Fruit fly (Drosophila melanogaster): ENCODE data around the gene CG43092.

Gene CG43092

DNA sequence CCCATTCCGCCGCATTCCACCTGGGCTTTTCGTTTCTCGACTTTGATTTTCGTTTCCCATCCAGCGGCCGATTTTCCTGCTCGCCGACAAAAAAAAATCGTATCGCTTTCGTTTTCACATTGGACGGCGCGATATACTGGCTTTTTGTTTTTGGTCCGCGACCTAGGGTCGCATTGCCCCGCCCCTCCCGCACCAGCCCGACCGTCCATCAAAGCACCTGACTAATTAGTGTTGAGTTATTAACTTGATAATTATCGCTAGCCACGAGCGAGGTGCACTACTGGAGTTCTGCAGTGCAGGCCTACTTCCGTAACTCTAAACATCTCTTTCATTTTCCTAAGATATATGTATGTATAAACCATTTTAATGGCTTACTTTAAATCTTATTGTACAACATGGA, 17.8 kb downstream of the CG43092 start:
- no peak for TF ChIP-seq CG8159 (tag; optimal IDR thresholded peaks at IDR 0.05)
- TF ChIP-seq CG15710 (tag; optimal IDR thresholded peaks at IDR 0.05): no peak
- no peak for TF ChIP-seq CG14655 (GFP tag; optimal IDR thresholded peaks at IDR 0.05)
- TF ChIP-seq CG10348 (GFP tag; IDR thresholded peaks at IDR 0.05): no peak
- no peak for TF ChIP-seq CG17806 (tag; optimal IDR thresholded peaks at IDR 0.05)
- no peak for TF ChIP-seq CG4496 (GFP tag; IDR thresholded peaks at IDR 0.05)
- no peak for TF ChIP-seq CG34367 (tag; optimal IDR thresholded peaks at IDR 0.05)
- no peak for TF ChIP-seq D1 (tag; optimal IDR thresholded peaks at IDR 0.05)
- TF ChIP-seq Ets98B (GFP tag; IDR thresholded peaks at IDR 0.05): no peak
- no peak for TF ChIP-seq fd96Ca (GFP tag; IDR thresholded peaks at IDR 0.05)
- TF ChIP-seq gl (tag; optimal IDR thresholded peaks at IDR 0.05): no peak
- TF ChIP-seq CG8301 (tag; optimal IDR thresholded peaks at IDR 0.05): no peak
- TF ChIP-seq Snoo (tag; optimal IDR thresholded peaks at IDR 0.05): no peak
- TF ChIP-seq CG9948 (tag; optimal IDR thresholded peaks at IDR 0.05): no peak
- no peak for TF ChIP-seq CG12605 (GFP tag; IDR thresholded peaks at IDR 0.05)
- no peak for TF ChIP-seq Pif1B (GFP tag; optimal IDR thresholded peaks at IDR 0.05)
- no peak for TF ChIP-seq Pif1A (GFP tag; optimal IDR thresholded peaks at IDR 0.05)
- no peak for TF ChIP-seq CG13204 (GFP tag; optimal IDR thresholded peaks at IDR 0.05)
- TF ChIP-seq rn (GFP tag; IDR thresholded peaks at IDR 0.05): no peak
- no peak for TF ChIP-seq CG32121 (GFP tag; IDR thresholded peaks at IDR 0.05)

DNA sequence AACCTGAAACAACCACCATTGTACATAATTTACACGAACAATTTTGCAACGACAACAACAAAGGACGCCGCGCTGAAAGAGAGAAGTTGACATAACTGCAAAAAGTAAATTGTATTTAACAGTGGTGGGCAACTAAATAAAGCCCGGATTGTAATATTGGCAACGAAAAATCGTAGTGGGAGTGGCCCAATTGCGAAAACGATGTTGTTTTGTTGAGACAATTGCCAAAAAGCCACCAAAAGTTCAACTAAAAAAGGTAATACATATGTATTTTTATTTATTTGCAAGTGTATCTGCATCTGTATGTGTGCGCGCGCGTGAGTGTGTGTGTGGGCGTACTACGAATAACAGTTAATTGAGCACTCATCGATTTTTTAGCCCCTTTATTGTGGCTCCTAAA, 18.4 kb downstream of the CG43092 start:
- TF ChIP-seq gl (tag; optimal IDR thresholded peaks at IDR 0.05) (no peak), CG32121 (GFP tag; IDR thresholded peaks at IDR 0.05) (peak; percentile 57), CG8159 (tag; optimal IDR thresholded peaks at IDR 0.05) (peak; percentile 41), Ets98B (GFP tag; IDR thresholded peaks at IDR 0.05) (peak; percentile 54), Snoo (tag; optimal IDR thresholded peaks at IDR 0.05) (peak; percentile 6), Pif1A (GFP tag; optimal IDR thresholded peaks at IDR 0.05) (peak; percentile 5), rn (GFP tag; IDR thresholded peaks at IDR 0.05) (no peak), fd96Ca (GFP tag; IDR thresholded peaks at IDR 0.05) (peak; percentile 76), CG8301 (tag; optimal IDR thresholded peaks at IDR 0.05) (peak; percentile 17)

DNA sequence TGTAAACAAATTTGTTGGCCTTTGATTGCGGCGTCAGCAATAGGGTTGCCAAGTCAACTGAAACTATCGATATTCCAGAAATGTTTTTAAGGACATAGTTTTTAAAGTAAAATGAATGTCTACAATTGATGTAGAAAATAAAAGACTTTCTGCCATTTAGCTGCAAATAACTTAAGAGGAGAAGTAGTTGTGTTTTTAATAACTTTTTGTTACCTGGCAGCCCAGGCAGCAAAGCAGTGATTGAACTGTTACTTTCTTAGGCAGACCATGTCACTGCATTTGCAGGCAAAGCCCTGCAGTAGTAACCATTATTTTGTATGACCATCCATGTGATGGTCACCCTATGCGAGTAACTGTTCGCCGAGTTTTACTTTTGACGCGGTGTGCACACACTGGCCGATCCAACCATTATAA, 18.9 kb downstream of the CG43092 start, which contains the start of the genes rumi, CG7029 and Usp12-46:
rumi (minus strand) TSS at position 64 of the 414 bp plus-strand sequence.
CG7029 (plus strand) TSS at position 368 of the 414 bp plus-strand sequence.
Usp12-46 (plus strand) TSS at position 368 of the 414 bp plus-strand sequence.
- TF ChIP-seq fd96Ca (GFP tag; IDR thresholded peaks at IDR 0.05): peak; percentile 78
- TF ChIP-seq CG17806 (tag; optimal IDR thresholded peaks at IDR 0.05): peak; percentile 76
- 0 out of 2 replicates have a peak, but pooled peaks have one; percentile 17 for TF ChIP-seq CG10348 (GFP tag; IDR thresholded peaks at IDR 0.05)
- peak; percentile 73 for TF ChIP-seq CG34367 (tag; optimal IDR thresholded peaks at IDR 0.05)
- peak; percentile 32 for TF ChIP-seq gl (tag; optimal IDR thresholded peaks at IDR 0.05)
- TF ChIP-seq Pif1B (GFP tag; optimal IDR thresholded peaks at IDR 0.05): no peak
- TF ChIP-seq CG13204 (GFP tag; optimal IDR thresholded peaks at IDR 0.05): no peak
- TF ChIP-seq CG14655 (GFP tag; optimal IDR thresholded peaks at IDR 0.05): no peak
- TF ChIP-seq CG8301 (tag; optimal IDR thresholded peaks at IDR 0.05): peak; percentile 70
- no peak for TF ChIP-seq Pif1A (GFP tag; optimal IDR thresholded peaks at IDR 0.05)
- TF ChIP-seq D1 (tag; optimal IDR thresholded peaks at IDR 0.05): no peak
- TF ChIP-seq Ets98B (GFP tag; IDR thresholded peaks at IDR 0.05): peak; percentile 81
- no peak for TF ChIP-seq EcR (GFP tag; optimal IDR thresholded peaks at IDR 0.05)
- peak; percentile 89 for TF ChIP-seq CG4496 (GFP tag; IDR thresholded peaks at IDR 0.05)
- TF ChIP-seq CG15710 (tag; optimal IDR thresholded peaks at IDR 0.05): peak; percentile 79
- peak; percentile 74 for TF ChIP-seq Snoo (tag; optimal IDR thresholded peaks at IDR 0.05)
- TF ChIP-seq CG9948 (tag; optimal IDR thresholded peaks at IDR 0.05): peak; percentile 57
- TF ChIP-seq rn (GFP tag; IDR thresholded peaks at IDR 0.05): peak; percentile 31; the same call in 1 of the 2 replicates
- TF ChIP-seq CG8159 (tag; optimal IDR thresholded peaks at IDR 0.05): peak; percentile 79
- TF ChIP-seq CG12605 (GFP tag; IDR thresholded peaks at IDR 0.05): peak; percentile 56
- peak; percentile 73; the same call in 1 of the 2 replicates for TF ChIP-seq CG32121 (GFP tag; IDR thresholded peaks at IDR 0.05)

DNA sequence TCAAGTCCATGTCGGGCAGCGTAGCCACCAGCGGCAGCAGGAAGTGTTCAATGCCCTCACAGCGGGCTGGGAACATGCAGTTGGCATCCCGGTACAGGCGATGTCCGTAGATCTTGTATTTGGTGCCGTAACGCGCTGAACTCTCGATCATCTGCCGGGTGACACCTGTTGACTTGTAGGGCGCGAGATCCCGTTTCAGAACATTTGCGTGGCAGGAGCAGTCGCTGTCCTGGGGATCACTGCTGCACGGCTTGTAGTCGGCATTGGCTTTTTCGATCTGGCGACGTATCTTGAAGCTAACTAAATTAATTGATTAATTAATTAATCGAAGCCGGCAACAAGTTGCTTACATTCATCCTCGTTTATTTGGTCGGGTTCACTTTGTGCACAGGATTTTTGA, 19.4 kb downstream of the CG43092 start:
- TF ChIP-seq CG15710 (tag; optimal IDR thresholded peaks at IDR 0.05) (no peak), EcR (GFP tag; optimal IDR thresholded peaks at IDR 0.05) (no peak), gl (tag; optimal IDR thresholded peaks at IDR 0.05) (no peak)

DNA sequence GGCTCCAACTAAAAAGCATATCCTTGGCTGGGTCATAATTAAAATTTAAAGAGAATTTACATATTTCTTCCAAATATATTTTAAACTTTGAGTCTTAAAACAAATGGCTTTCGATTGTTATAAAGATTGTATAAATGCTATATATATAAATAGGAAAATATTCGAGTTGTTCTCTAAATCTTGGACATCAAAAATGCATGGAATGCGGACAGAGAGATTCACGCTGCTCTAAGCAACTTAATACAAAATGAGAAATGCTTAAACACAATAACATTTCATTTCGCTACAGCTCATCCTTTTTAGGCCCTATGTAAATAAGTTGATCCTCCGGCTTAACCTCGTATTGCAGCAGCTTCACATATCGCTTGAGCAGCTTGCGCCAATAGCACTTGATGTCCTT, 20.5 kb downstream of the CG43092 start, which contains the start of gene CG31139:
CG31139 (minus strand) TSS at position 101 of the 400 bp plus-strand sequence.
- TF ChIP-seq fd96Ca (GFP tag; IDR thresholded peaks at IDR 0.05) (no peak), Ets98B (GFP tag; IDR thresholded peaks at IDR 0.05) (no peak), Snoo (tag; optimal IDR thresholded peaks at IDR 0.05) (no peak), CG4496 (GFP tag; IDR thresholded peaks at IDR 0.05) (no peak), rn (GFP tag; IDR thresholded peaks at IDR 0.05) (no peak), EcR (GFP tag; optimal IDR thresholded peaks at IDR 0.05) (no peak), CG17806 (tag; optimal IDR thresholded peaks at IDR 0.05) (no peak), CG13204 (GFP tag; optimal IDR thresholded peaks at IDR 0.05) (no peak), Pif1A (GFP tag; optimal IDR thresholded peaks at IDR 0.05) (no peak), CG32121 (GFP tag; IDR thresholded peaks at IDR 0.05) (no peak), CG15710 (tag; optimal IDR thresholded peaks at IDR 0.05) (no peak), CG8159 (tag; optimal IDR thresholded peaks at IDR 0.05) (no peak), CG10348 (GFP tag; IDR thresholded peaks at IDR 0.05) (no peak)

DNA sequence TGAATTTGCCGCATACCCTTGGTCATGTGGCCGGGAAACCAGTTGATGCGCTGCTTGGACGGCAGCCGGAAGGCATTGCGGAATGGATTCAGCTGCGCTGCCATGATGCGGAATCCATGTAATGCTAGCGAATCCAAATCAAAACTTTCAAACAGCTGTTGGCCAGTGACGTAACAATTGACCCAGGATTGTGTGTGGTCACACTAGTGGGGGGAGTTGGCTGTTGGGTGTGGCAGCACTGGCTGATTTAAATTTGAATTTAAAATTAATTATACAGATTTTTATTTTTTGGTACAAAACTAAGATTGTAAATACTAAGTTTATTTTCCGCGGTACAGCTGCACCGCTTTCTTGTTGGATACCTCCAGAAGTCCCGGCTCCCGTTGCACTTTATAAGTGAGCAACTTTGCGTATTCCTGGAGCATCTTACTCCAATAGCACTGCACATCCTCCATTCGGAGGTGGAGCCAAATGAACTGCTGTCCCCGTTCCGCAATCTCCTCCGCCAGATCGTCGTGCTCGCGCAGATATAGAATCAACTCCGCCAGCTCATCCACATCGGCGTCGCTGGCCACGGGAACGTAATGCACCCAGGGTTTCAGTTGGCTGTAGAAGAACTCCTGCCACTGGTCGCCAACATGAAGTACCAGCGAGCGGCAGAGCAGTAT, 21.9 kb downstream of the CG43092 start, which contains the start of gene CG17141:
CG17141 (minus strand) TSS at position 177 of the 668 bp plus-strand sequence.
- TF ChIP-seq gl (tag; optimal IDR thresholded peaks at IDR 0.05): no peak
- TF ChIP-seq fd96Ca (GFP tag; IDR thresholded peaks at IDR 0.05): no peak
- TF ChIP-seq D1 (tag; optimal IDR thresholded peaks at IDR 0.05): no peak
- no peak for TF ChIP-seq CG32121 (GFP tag; IDR thresholded peaks at IDR 0.05)
- no peak for TF ChIP-seq CG17806 (tag; optimal IDR thresholded peaks at IDR 0.05)
- TF ChIP-seq CG15710 (tag; optimal IDR thresholded peaks at IDR 0.05): no peak
- no peak for TF ChIP-seq CG34367 (tag; optimal IDR thresholded peaks at IDR 0.05)
- no peak for TF ChIP-seq CG8159 (tag; optimal IDR thresholded peaks at IDR 0.05)
- TF ChIP-seq CG12605 (GFP tag; IDR thresholded peaks at IDR 0.05): no peak
- TF ChIP-seq CG14655 (GFP tag; optimal IDR thresholded peaks at IDR 0.05): no peak
- no peak for TF ChIP-seq EcR (GFP tag; optimal IDR thresholded peaks at IDR 0.05)
- TF ChIP-seq CG10348 (GFP tag; IDR thresholded peaks at IDR 0.05): no peak
- no peak for TF ChIP-seq Snoo (tag; optimal IDR thresholded peaks at IDR 0.05)
- TF ChIP-seq CG4496 (GFP tag; IDR thresholded peaks at IDR 0.05): no peak
- TF ChIP-seq rn (GFP tag; IDR thresholded peaks at IDR 0.05): no peak
- no peak for TF ChIP-seq CG8301 (tag; optimal IDR thresholded peaks at IDR 0.05)
- TF ChIP-seq CG13204 (GFP tag; optimal IDR thresholded peaks at IDR 0.05): no peak
- TF ChIP-seq Pif1A (GFP tag; optimal IDR thresholded peaks at IDR 0.05): no peak
